Fruit fly (Drosophila melanogaster) whole organism, embryonic: Measurements from ENCODE around the gene peb.
A peak's percentile ranks its signal among the peaks of the same experiment; 100 is the strongest.

Experiments used
- Atf-2 ChIP-seq: fragments of 200-800 bp; sonication (Bioruptor generic); optimal IDR thresholded peaks from 2 replicates; lab custom pipeline; 2016; ENCODE audit warnings: missing biosample characterization, missing genetic modification characterization
- Bgb ChIP-seq: fragments of 200-800 bp; sonication (Bioruptor generic); IDR thresholded peaks from 2 replicates; pipeline ENCODE4 v1.3.6; 2022; ENCODE audit warnings: missing biosample characterization, missing genetic modification characterization; ENCODE audit not compliant: partially characterized antibody
- CG10267 ChIP-seq: fragments of 200-800 bp; sonication (Bioruptor generic); optimal IDR thresholded peaks from 2 replicates; lab custom pipeline; 2018; ENCODE audit warnings: missing biosample characterization, mild to moderate bottlenecking, missing genetic modification characterization, moderate library complexity
- CG10959 ChIP-seq: fragments of 200-800 bp; sonication (Bioruptor generic); IDR thresholded peaks from 2 replicates; pipeline ENCODE4 v1.3.6; 2022; ENCODE audit warnings: missing biosample characterization, missing genetic modification characterization
- CG11398 ChIP-seq: fragments of 200-800 bp; sonication (Bioruptor generic); optimal IDR thresholded peaks from 2 replicates; lab custom pipeline; 2016; ENCODE audit warnings: missing biosample characterization, missing genetic modification characterization
- CG11504 ChIP-seq: fragments of 200-800 bp; sonication (Bioruptor generic); optimal IDR thresholded peaks from 3 replicates; lab custom pipeline; 2019; ENCODE audit warnings: missing biosample characterization, mild to moderate bottlenecking, missing genetic modification characterization, moderate library complexity
- CG12659 ChIP-seq: fragments of 200-800 bp; sonication (Bioruptor generic); optimal IDR thresholded peaks from 3 replicates; lab custom pipeline; 2017; ENCODE audit warnings: mild to moderate bottlenecking, missing biosample characterization, missing genetic modification reagents, missing genetic modification characterization
- CG14667 ChIP-seq: fragments of 200-800 bp; sonication (Bioruptor generic); IDR thresholded peaks from 2 replicates; pipeline ENCODE4 v1.3.6; 2022; ENCODE audit warnings: missing biosample characterization, missing genetic modification characterization
- CG14710 ChIP-seq: fragments of 200-800 bp; sonication (Bioruptor generic); optimal IDR thresholded peaks from 3 replicates; lab custom pipeline; 2019; ENCODE audit warnings: missing biosample characterization, mild to moderate bottlenecking, missing genetic modification characterization, moderate library complexity
- CG14965 ChIP-seq: fragments of 200-800 bp; sonication (Bioruptor generic); optimal IDR thresholded peaks from 2 replicates; lab custom pipeline; 2016; ENCODE audit warnings: missing biosample characterization, missing genetic modification characterization, borderline replicate concordance
- CG1603 ChIP-seq: fragments of 200-800 bp; sonication (Bioruptor generic); optimal IDR thresholded peaks from 2 replicates; lab custom pipeline; 2019; ENCODE audit warnings: missing biosample characterization, mild to moderate bottlenecking, missing genetic modification characterization, moderate library complexity
- CG17361 ChIP-seq: fragments of 200-800 bp; sonication (Bioruptor generic); IDR thresholded peaks from 3 replicates; pipeline ENCODE4 v1.3.6; 2022; ENCODE audit warnings: missing biosample characterization, missing genetic modification characterization
- CG17829 ChIP-seq: fragments of 200-800 bp; optimal IDR thresholded peaks from 2 replicates; lab custom pipeline; 2019; ENCODE audit warnings: missing biosample characterization, mild to moderate bottlenecking, missing genetic modification characterization, moderate library complexity
- CG18764 ChIP-seq: fragments of 200-800 bp; sonication (Bioruptor generic); optimal IDR thresholded peaks from 3 replicates; lab custom pipeline; 2016; ENCODE audit warnings: missing biosample characterization, missing genetic modification characterization
- CG2120 ChIP-seq: fragments of 200-800 bp; sonication (Bioruptor generic); optimal IDR thresholded peaks from 3 replicates; lab custom pipeline; 2016; ENCODE audit warnings: missing biosample characterization, missing genetic modification characterization
- CG3163 ChIP-seq: fragments of 200-800 bp; sonication (Bioruptor generic); optimal IDR thresholded peaks from 3 replicates; lab custom pipeline; 2016; ENCODE audit warnings: missing biosample characterization, missing genetic modification characterization
- CG34224 ChIP-seq: fragments of 200-800 bp; sonication (Bioruptor generic); IDR thresholded peaks from 3 replicates; pipeline ENCODE4 v1.3.6; 2022; ENCODE audit warnings: missing biosample characterization, missing genetic modification characterization; ENCODE audit not compliant: partially characterized antibody
- D19B ChIP-seq: fragments of 200-800 bp; sonication (Bioruptor generic); optimal IDR thresholded peaks from 2 replicates; lab custom pipeline; 2017; ENCODE audit warnings: missing biosample characterization, mild to moderate bottlenecking, missing genetic modification characterization
- Dad ChIP-seq: fragments of 200-800 bp; sonication (Bioruptor generic); optimal IDR thresholded peaks from 3 replicates; lab custom pipeline; 2016; ENCODE audit warnings: missing biosample characterization, missing genetic modification characterization
- Dip3 ChIP-seq: fragments of 200-800 bp; sonication (Bioruptor generic); optimal IDR thresholded peaks from 3 replicates; lab custom pipeline; 2016; ENCODE audit warnings: missing biosample characterization, missing genetic modification characterization
- E2f1 ChIP-seq: fragments of 200-800 bp; sonication (Bioruptor generic); IDR thresholded peaks from 2 replicates; pipeline ENCODE4 v1.3.6; 2022; ENCODE audit warnings: missing biosample characterization, missing genetic modification characterization
- Mad ChIP-seq: fragments of 200-800 bp; sonication (Bioruptor generic); optimal IDR thresholded peaks from 2 replicates; lab custom pipeline; 2016; ENCODE audit warnings: missing biosample characterization, missing genetic modification characterization
- Med ChIP-seq: fragments of 200-800 bp; sonication (Bioruptor generic); peaks from one replicate; lab custom pipeline; 2016; ENCODE audit warnings: missing biosample characterization, missing genetic modification characterization, mild to moderate bottlenecking, inconsistent platforms, moderate library complexity
- NC2β ChIP-seq: fragments of 200-800 bp; sonication (Bioruptor generic); optimal IDR thresholded peaks from 2 replicates; lab custom pipeline; 2016; ENCODE audit warnings: missing biosample characterization, missing genetic modification characterization
- NfI ChIP-seq: fragments of 200-800 bp; sonication (Bioruptor generic); optimal IDR thresholded peaks from 3 replicates; lab custom pipeline; 2018; ENCODE audit warnings: missing biosample characterization, mild to moderate bottlenecking, missing genetic modification characterization, moderate library complexity
- PHDP ChIP-seq: fragments of 200-800 bp; sonication (Bioruptor generic); optimal IDR thresholded peaks from 3 replicates; lab custom pipeline; 2018; ENCODE audit warnings: missing biosample characterization, mild to moderate bottlenecking, missing genetic modification characterization, moderate library complexity
- Side ChIP-seq: fragments of 200-800 bp; sonication (Bioruptor generic); optimal IDR thresholded peaks from 2 replicates; lab custom pipeline; 2016; ENCODE audit warnings: missing biosample characterization, missing genetic modification characterization
- Sin3A ChIP-seq: fragments of >200 bp; optimal IDR thresholded peaks from 2 replicates; lab custom pipeline; 2018
- Sry-δ ChIP-seq: fragments of 200-800 bp; sonication (Bioruptor generic); optimal IDR thresholded peaks from 2 replicates; lab custom pipeline; 2016; ENCODE audit warnings: missing biosample characterization, missing genetic modification characterization
- Usf ChIP-seq: fragments of 200-800 bp; sonication (Bioruptor generic); optimal IDR thresholded peaks from 2 replicates; lab custom pipeline; 2017; ENCODE audit warnings: missing genotype, missing biosample characterization, missing genetic modification characterization
- Xbp1 ChIP-seq: fragments of 200-800 bp; sonication (Bioruptor generic); optimal IDR thresholded peaks from 3 replicates; lab custom pipeline; 2016; ENCODE audit warnings: missing biosample characterization, mild to moderate bottlenecking, missing genetic modification characterization
- ara ChIP-seq: fragments of 200-800 bp; sonication (Bioruptor generic); IDR thresholded peaks from 2 replicates; pipeline ENCODE4 v1.3.6; 2022; ENCODE audit warnings: missing biosample characterization, missing genetic modification characterization
- az2 ChIP-seq: fragments of 200-800 bp; sonication (Bioruptor generic); optimal IDR thresholded peaks from 3 replicates; lab custom pipeline; 2016; ENCODE audit warnings: missing biosample characterization, missing genetic modification characterization
- bbx ChIP-seq: fragments of 200-800 bp; sonication (Bioruptor generic); IDR thresholded peaks from 2 replicates; pipeline ENCODE4 v1.3.6; 2022; ENCODE audit warnings: missing biosample characterization, missing genetic modification characterization; ENCODE audit not compliant: partially characterized antibody
- chinmo ChIP-seq: fragments of 200-800 bp; sonication (Bioruptor generic); IDR thresholded peaks from 4 replicates; pipeline ENCODE4 v1.3.6; 2022; ENCODE audit warnings: missing biosample characterization, missing genetic modification characterization; ENCODE audit not compliant: partially characterized antibody
- chn ChIP-seq: fragments of 200-800 bp; sonication (Bioruptor generic); optimal IDR thresholded peaks from 2 replicates; lab custom pipeline; 2016; ENCODE audit warnings: missing biosample characterization, missing genetic modification characterization
- dysf ChIP-seq: fragments of 200-800 bp; sonication (Bioruptor generic); IDR thresholded peaks from 3 replicates; pipeline ENCODE4 v1.3.6; 2022; ENCODE audit warnings: missing biosample characterization, missing genetic modification characterization
- ems ChIP-seq: fragments of 200-800 bp; sonication (Bioruptor generic); optimal IDR thresholded peaks from 3 replicates; lab custom pipeline; 2016; ENCODE audit warnings: missing biosample characterization, missing genetic modification characterization
- gem ChIP-seq: fragments of 200-800 bp; sonication (Bioruptor generic); optimal IDR thresholded peaks from 2 replicates; lab custom pipeline; 2019; ENCODE audit warnings: missing biosample characterization, mild to moderate bottlenecking, missing genetic modification characterization, moderate library complexity
- lmd ChIP-seq: fragments of 200-800 bp; sonication (Bioruptor generic); IDR thresholded peaks from 2 replicates; pipeline ENCODE4 v1.3.6; 2022; ENCODE audit warnings: missing biosample characterization, missing genetic modification characterization
- nmo ChIP-seq: fragments of 200-800 bp; sonication (Bioruptor generic); optimal IDR thresholded peaks from 2 replicates; lab custom pipeline; 2018; ENCODE audit warnings: missing biosample characterization, mild to moderate bottlenecking, missing genetic modification characterization, moderate library complexity
- oc ChIP-seq: fragments of 200-800 bp; sonication (Bioruptor generic); optimal IDR thresholded peaks from 2 replicates; lab custom pipeline; 2018; ENCODE audit warnings: missing biosample characterization, mild to moderate bottlenecking, missing genetic modification characterization, moderate library complexity
- peb ChIP-seq: fragments of 200-800 bp; sonication (Bioruptor generic); IDR thresholded peaks from 2 replicates; pipeline ENCODE4 v1.3.6; 2022; ENCODE audit warnings: missing biosample characterization, missing genetic modification characterization
- row ChIP-seq: fragments of 200-800 bp; sonication (Bioruptor generic); IDR thresholded peaks from 3 replicates; pipeline ENCODE4 v1.3.6; 2022; ENCODE audit warnings: missing biosample characterization, missing genetic modification characterization
- sisA ChIP-seq: fragments of 200-800 bp; sonication (Bioruptor generic); IDR thresholded peaks from 2 replicates; pipeline ENCODE4 v1.3.6; 2022; ENCODE audit warnings: missing biosample characterization, missing genetic modification characterization
- so ChIP-seq: fragments of 200-800 bp; sonication (Bioruptor generic); IDR thresholded peaks from 3 replicates; pipeline ENCODE4 v1.3.6; 2022; ENCODE audit warnings: missing biosample characterization, missing genetic modification characterization
- sob ChIP-seq: fragments of 200-800 bp; sonication (Bioruptor generic); IDR thresholded peaks from 2 replicates; pipeline ENCODE4 v1.3.6; 2022; ENCODE audit warnings: missing biosample characterization, missing genetic modification characterization
- toy ChIP-seq: fragments of 200-800 bp; sonication (Bioruptor generic); IDR thresholded peaks from 2 replicates; pipeline ENCODE4 v1.3.6; 2022; ENCODE audit warnings: missing biosample characterization, missing genetic modification characterization
- ttk ChIP-seq: fragments of 200-800 bp; sonication (Bioruptor generic); IDR thresholded peaks from 2 replicates; pipeline ENCODE4 v2.1.2; 2022; ENCODE audit warnings: missing biosample characterization, missing genetic modification characterization
- wdn ChIP-seq: fragments of 200-800 bp; sonication (Bioruptor generic); IDR thresholded peaks from 2 replicates; pipeline ENCODE4 v1.3.6; 2022; ENCODE audit warnings: missing biosample characterization, missing genetic modification characterization

The peb gene

dm6 chrX:4616865-4617669 lies at the start of gene peb (continued):
- TF ChIP-seq az2 (GFP tag; lab: Kevin White, UChicago) (peak; percentile 66), peb (peak; percentile 71), CG14965 (GFP tag; lab: Kevin White, UChicago) (no peak), CG10267 (peak; percentile 46), oc (tag; lab: Kevin White, UChicago) (peak; percentile 38), Xbp1 (peak; percentile 45), Bgb (peak; percentile 43), chinmo (GFP tag; lab: Robert Waterston, UW) (peak; percentile 58; the same call in 1 of the 4 replicates), NfI (GFP tag; lab: Kevin White, UChicago) (no peak), Side (GFP tag; lab: Kevin White, UChicago) (peak; percentile 61), CG3163 (GFP tag; lab: Kevin White, UChicago) (no peak), toy (GFP tag; lab: Robert Waterston, UW) (0 out of 2 replicates have a peak, but pooled peaks have one; percentile 16), gem (tag; lab: Kevin White, UChicago) (peak; percentile 68), ara (GFP tag; lab: Robert Waterston, UW) (peak; percentile 28; the same call in 1 of the 2 replicates), CG34224 (peak; percentile 49; the same call in 1 of the 3 replicates), CG14667 (GFP tag; lab: Robert Waterston, UW) (no peak), NC2β (GFP tag; lab: Kevin White, UChicago) (peak; percentile 46), Atf-2 (GFP tag; lab: Kevin White, UChicago) (peak; percentile 25), ttk (GFP tag; lab: Robert Waterston, UW) (no peak), CG10959 (GFP tag; lab: Robert Waterston, UW) (peak; percentile 54), Sin3A (no peak), nmo (GFP tag; lab: Kevin White, UChicago) (peak; percentile 89), bbx (GFP tag; lab: Robert Waterston, UW) (peak; percentile 59), chn (GFP tag; lab: Kevin White, UChicago) (peak; percentile 64), CG2120 (GFP tag; lab: Kevin White, UChicago) (no peak), row (GFP tag; lab: Robert Waterston, UW) (peak; percentile 71), wdn (GFP tag; lab: Robert Waterston, UW) (no peak), ems (peak; percentile 26), D19B (no peak), E2f1 (peak; percentile 34; the same call in 1 of the 2 replicates), Usf (GFP tag; lab: Kevin White, UChicago) (peak; percentile 32), Dip3 (GFP tag; lab: Kevin White, UChicago) (no peak), CG11398 (GFP tag; lab: Kevin White, UChicago) (no peak), Dad (GFP tag; lab: Kevin White, UChicago) (peak; percentile 21), CG12659 (GFP tag; lab: Kevin White, UChicago) (no peak), sisA (peak; percentile 52), Mad (GFP tag; lab: Kevin White, UChicago) (peak; percentile 25), sob (GFP tag; lab: Robert Waterston, UW) (no peak), lmd (GFP tag; lab: Robert Waterston, UW) (peak; percentile 75), CG1603 (tag; lab: Kevin White, UChicago) (peak; percentile 21), so (no peak; the same call in 2 of the 3 replicates), CG11504 (tag; lab: Kevin White, UChicago) (peak; percentile 69), PHDP (tag; lab: Kevin White, UChicago) (no peak), CG14710 (tag; lab: Kevin White, UChicago) (peak; percentile 70), Sry-δ (GFP tag; lab: Kevin White, UChicago) (peak; percentile 9), CG17361 (GFP tag; lab: Robert Waterston, UW) (peak; percentile 83; the same call in 2 of the 3 replicates), CG18764 (GFP tag; lab: Kevin White, UChicago) (no peak), CG17829 (peak; percentile 59), dysf (GFP tag; lab: Robert Waterston, UW) (peak; percentile 41; the same call in 2 of the 3 replicates), Med (GFP tag; lab: Kevin White, UChicago) (peak; percentile 66)
